Worm (Caenorhabditis elegans) whole organism, L2 larva: Measurements from ENCODE around the gene ZC196.8.

Experiments
- R02D3.7 ChIP-seq: fragments of 150-350 bp; optimal IDR thresholded peaks from 2 replicates; lab custom pipeline; 2014; ENCODE audit warnings: missing biosample characterization, missing genetic modification characterization
- ama-1 ChIP-seq: fragments of 150-350 bp; optimal IDR thresholded peaks from 2 replicates; lab custom pipeline; 2018; ENCODE audit warnings: inconsistent platforms
- mab-5 ChIP-seq: fragments of 150-350 bp; optimal IDR thresholded peaks from 2 replicates; lab custom pipeline; 2014; ENCODE audit warnings: missing biosample characterization, missing genetic modification characterization
- nhr-10 ChIP-seq: sonication (generic microtip); optimal IDR thresholded peaks from 2 replicates; lab custom pipeline; 2017; ENCODE audit warnings: missing biosample characterization, missing genetic modification characterization
- nhr-11 ChIP-seq: fragments of 150-350 bp; optimal IDR thresholded peaks from 2 replicates; lab custom pipeline; 2014; ENCODE audit warnings: missing biosample characterization, missing genetic modification characterization
- sem-4 ChIP-seq: fragments of 150-350 bp; optimal IDR thresholded peaks from 2 replicates; lab custom pipeline; 2014; ENCODE audit warnings: missing biosample characterization, missing genetic modification reagents, missing genetic modification characterization
- ztf-11 ChIP-seq: sonication (generic microtip); optimal IDR thresholded peaks from 2 replicates; lab custom pipeline; 2017; ENCODE audit warnings: missing biosample characterization, missing genetic modification characterization

- no peak for TF ChIP-seq ama-1 (lab: Kevin White, UChicago)
- no peak for TF ChIP-seq R02D3.7
- no peak for TF ChIP-seq sem-4 (tag; lab: Kevin White, UChicago)
- TF ChIP-seq nhr-10 = no peak
- no peak for TF ChIP-seq mab-5 (tag; lab: Kevin White, UChicago)
- TF ChIP-seq nhr-11 (tag; lab: Kevin White, UChicago) = no peak
- no peak for TF ChIP-seq ztf-11 (tag; lab: Kevin White, UChicago)
Observed at ce11 chrV:8769154-8769553, 47.1 kb upstream of the ZC196.8 start.
